Worm (Caenorhabditis elegans): ENCODE data around the gene ZC84.1.

The ZC84.1 gene

DNA sequence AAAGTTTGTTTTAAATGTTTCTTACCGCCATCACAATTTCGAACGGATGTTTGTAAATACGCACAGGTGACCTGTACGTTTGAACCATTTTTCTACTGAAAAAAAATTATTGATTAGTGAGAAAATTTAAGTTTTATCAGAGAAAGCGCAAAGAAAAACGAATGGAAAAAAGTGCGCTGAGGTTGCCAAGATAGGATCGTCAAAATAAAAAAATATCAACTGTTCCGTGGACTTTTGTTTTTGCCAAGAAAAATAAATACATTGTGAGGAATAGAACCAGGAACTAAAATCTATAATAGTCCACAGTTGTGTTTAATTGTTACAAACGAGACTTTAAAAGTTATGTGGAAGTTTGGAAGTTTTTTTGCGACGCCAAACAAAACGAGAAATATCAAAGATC is 30.1 kb upstream of the ZC84.1 start, which contains the start of gene T23G5.2:
TSS of gene T23G5.2 (minus strand) at position 101 of the 400 bp plus-strand sequence.
- TF ChIP-seq lin-39 (tag; optimal IDR thresholded peaks at IDR 0.05) (no peak), C16A3.4 (tag; optimal IDR thresholded peaks at IDR 0.05) (no peak)

DNA sequence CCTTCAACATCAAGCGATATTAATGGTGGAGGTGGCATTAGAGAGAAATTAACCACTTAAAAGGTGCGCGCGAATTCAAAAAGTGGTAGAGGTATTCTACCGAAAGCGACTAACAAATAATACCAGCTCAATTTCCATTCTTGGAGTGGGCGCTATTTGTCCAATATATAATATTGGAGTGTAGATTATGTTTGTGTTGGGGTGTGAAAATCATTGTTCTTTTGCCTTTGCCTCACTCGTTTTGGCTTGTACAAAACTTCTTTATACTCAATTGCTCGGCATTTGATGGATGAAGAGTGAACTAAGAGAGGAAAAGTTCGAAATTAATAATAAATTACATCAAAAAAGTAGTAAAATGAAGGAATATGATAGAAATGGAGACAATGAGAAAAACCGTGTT is 25.1 kb upstream of the ZC84.1 start, which contains the start of gene T23G5.3:
TSS of gene T23G5.3 (minus strand) at position 101 of the 400 bp plus-strand sequence.
- TF ChIP-seq fkh-8 (tag; optimal IDR thresholded peaks at IDR 0.05) (no peak), efl-1 (optimal IDR thresholded peaks at IDR 0.05) (no peak), efl-1 (GFP tag; optimal IDR thresholded peaks at IDR 0.05 in 1 of 2) (peak in 1 of 2 experiments; percentile 73)

DNA sequence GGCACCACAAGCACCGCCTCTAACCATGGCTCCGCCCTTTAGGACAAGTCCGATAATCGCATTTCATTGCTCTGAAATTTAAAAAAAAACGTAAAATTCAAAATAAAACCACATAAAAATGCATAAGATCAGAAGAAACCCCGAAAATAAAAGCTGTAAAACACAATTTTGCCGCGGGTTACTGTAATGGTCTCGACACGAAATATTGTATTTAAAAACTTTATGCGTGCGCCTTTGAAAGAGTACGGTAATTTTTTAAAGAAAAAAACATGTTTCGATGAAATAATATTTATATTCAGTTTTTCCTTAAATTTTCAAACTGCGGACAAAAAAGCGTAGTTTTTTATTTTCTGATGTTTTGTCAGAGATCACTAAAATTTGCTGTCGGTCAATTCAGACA is 22.6 kb upstream of the ZC84.1 start, which contains the start of gene rnr-1:
TSS of gene rnr-1 (minus strand) at position 77 of the 400 bp plus-strand sequence.
- TF ChIP-seq ceh-88 (GFP tag; IDR thresholded peaks at IDR 0.05) (no peak), efl-1 (optimal IDR thresholded peaks at IDR 0.05) (no peak), efl-1 (GFP tag; optimal IDR thresholded peaks at IDR 0.05 in 1 of 2) (peak in 1 of 2 experiments; percentile 20), nhr-237 (tag; optimal IDR thresholded peaks at IDR 0.05) (no peak), lir-3 (tag; optimal IDR thresholded peaks at IDR 0.05; ENCODE audit: poor library complexity) (no peak)

DNA sequence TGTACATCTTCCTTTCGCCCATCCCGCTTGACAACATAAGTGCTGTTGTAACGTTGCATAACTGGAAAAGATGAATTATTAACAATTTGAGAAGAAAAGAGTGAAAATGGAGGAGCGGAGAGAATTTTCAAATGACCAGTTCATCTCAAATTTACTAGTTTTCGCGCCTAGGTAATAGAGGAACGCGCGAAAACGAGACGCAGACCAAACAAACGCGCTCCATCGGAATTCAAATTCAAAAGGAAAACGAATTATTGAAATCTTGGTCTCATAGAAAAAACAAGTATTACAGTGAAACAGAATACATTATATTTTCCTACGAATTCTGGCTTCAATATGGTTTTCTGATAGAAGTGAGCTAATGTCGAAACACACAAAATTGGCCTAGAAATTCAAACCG is 22.1 kb upstream of the ZC84.1 start:
- TF ChIP-seq mep-1 (tag; optimal IDR thresholded peaks at IDR 0.05) (peak; percentile 76), lsy-2 (tag; optimal IDR thresholded peaks at IDR 0.05) (peak; percentile 50 to 86), snpc-4 (tag; optimal IDR thresholded peaks at IDR 0.05) (peak; percentile 28), unc-86 (tag; optimal IDR thresholded peaks at IDR 0.05) (peak; percentile 26), hpl-2 (GFP tag; optimal IDR thresholded peaks at IDR 0.05) (no peak), elt-2 (tag; optimal IDR thresholded peaks at IDR 0.05) (no peak), blmp-1 (tag; optimal IDR thresholded peaks at IDR 0.05) (peak; percentile 61), nhr-237 (tag; optimal IDR thresholded peaks at IDR 0.05) (no peak), fkh-8 (tag; optimal IDR thresholded peaks at IDR 0.05) (peak; percentile 28), lin-14 (GFP tag; optimal IDR thresholded peaks at IDR 0.05) (peak; percentile 61), rnt-1 (tag; optimal IDR thresholded peaks at IDR 0.05) (peak; percentile 27), nhr-20 (tag; optimal IDR thresholded peaks at IDR 0.05) (peak; percentile 37), pqm-1 (tag; optimal IDR thresholded peaks at IDR 0.05) (no peak), efl-1 (optimal IDR thresholded peaks at IDR 0.05) (peak; percentile 85 to 99), efl-1 (GFP tag; optimal IDR thresholded peaks at IDR 0.05 in 1 of 2) (peak; percentile 86 to 98), nhr-77 (tag; optimal IDR thresholded peaks at IDR 0.05) (peak; percentile 46), Y116A8C.19 (tag; optimal IDR thresholded peaks at IDR 0.05; ENCODE audit: borderline replicate concordance) (no peak), snu-23 (GFP tag; optimal IDR thresholded peaks at IDR 0.05) (peak; percentile 55), jun-1 (tag; optimal IDR thresholded peaks at IDR 0.05) (no peak), xbp-1 (tag; optimal IDR thresholded peaks at IDR 0.05) (peak; percentile 35), unc-98 (GFP tag; IDR thresholded peaks at IDR 0.05) (no peak), dpl-1 (GFP tag; optimal IDR thresholded peaks at IDR 0.05) (peak; percentile 90 to 94 (median 92)), nhr-90 (tag; optimal IDR thresholded peaks at IDR 0.05; ENCODE audit: poor library complexity) (no peak), nhr-85 (tag) (peak; percentile 56), F16B12.6 (tag; optimal IDR thresholded peaks at IDR 0.05) (peak; percentile 52), vab-15 (tag; optimal IDR thresholded peaks at IDR 0.05) (no peak), mab-9 (GFP tag; IDR thresholded peaks at IDR 0.05) (no peak), pag-3 (tag; optimal IDR thresholded peaks at IDR 0.05; ENCODE audit: borderline replicate concordance, insufficient read depth) (no peak), skn-1 (tag; optimal IDR thresholded peaks at IDR 0.05) (peak; percentile 10), ama-1 (optimal IDR thresholded peaks at IDR 0.05) (no peak), nhr-71 (tag; optimal IDR thresholded peaks at IDR 0.05) (peak; percentile 66), ceh-82 (tag; optimal IDR thresholded peaks at IDR 0.05) (peak in 2 of 3 experiments; percentile 8 to 49), lin-13 (GFP tag; optimal IDR thresholded peaks at IDR 0.05) (peak; percentile 26), fkh-4 (tag; optimal IDR thresholded peaks at IDR 0.05; ENCODE audit: borderline replicate concordance) (no peak), isw-1 (GFP tag; IDR thresholded peaks at IDR 0.05) (no peak), nhr-12 (tag; optimal IDR thresholded peaks at IDR 0.05) (no peak), nhr-47 (tag; optimal IDR thresholded peaks at IDR 0.05) (peak; percentile 57), nhr-19 (GFP tag; conservative IDR thresholded peaks at IDR 0.05) (peak; percentile 22; the same call in 1 of the 2 replicates), swsn-7 (tag; optimal IDR thresholded peaks at IDR 0.05) (peak; percentile 31), lin-15B (tag; optimal IDR thresholded peaks at IDR 0.05) (peak; percentile 58), lin-35 (GFP tag; optimal IDR thresholded peaks at IDR 0.05) (peak; percentile 88 to 95), sup-37 (GFP tag; optimal IDR thresholded peaks at IDR 0.05) (no peak)

Measured in whole organism, L1 larva.